Fruit fly (Drosophila melanogaster) whole organism, wandering third instar larva: ENCODE measurements around the gene CG7054.
A peak's percentile ranks its signal among the peaks of the same experiment; 100 is the strongest.

Experiments used
- Abd-B ChIP-seq: fragments of >200 bp; optimal IDR thresholded peaks from 2 replicates; lab custom pipeline; 2017; ENCODE audit warnings: missing biosample characterization, missing genetic modification characterization
- CG32264 ChIP-seq: fragments of 200-800 bp; sonication (Bioruptor generic); optimal IDR thresholded peaks from 2 replicates; lab custom pipeline; 2016; ENCODE audit warnings: missing biosample characterization, missing genetic modification characterization
- CG9705 ChIP-seq: fragments of 200-800 bp; sonication (Bioruptor generic); optimal IDR thresholded peaks from 2 replicates; lab custom pipeline; 2018; ENCODE audit warnings: missing biosample characterization, mild to moderate bottlenecking, missing genetic modification characterization
- Dif ChIP-seq: fragments of 200-275, 200-300 bp; sonication (Bioruptor generic); optimal IDR thresholded peaks from 2 replicates; lab custom pipeline; 2018; ENCODE audit warnings: missing biosample characterization, missing genetic modification characterization; ENCODE audit not compliant: partially characterized antibody
- GATAd ChIP-seq: sonication (Bioruptor generic); optimal IDR thresholded peaks from 2 replicates; lab custom pipeline; 2016; ENCODE audit warnings: missing biosample characterization, missing genetic modification characterization
- HLH106 ChIP-seq: fragments of 200-800 bp; optimal IDR thresholded peaks from 3 replicates; lab custom pipeline; 2019; ENCODE audit warnings: missing biosample characterization, mild to moderate bottlenecking, missing genetic modification characterization, moderate library complexity
- Hr78 ChIP-seq: fragments of >200 bp; optimal IDR thresholded peaks from 2 replicates; lab custom pipeline; 2017; ENCODE audit warnings: missing biosample characterization, missing genetic modification characterization
- Hr83 ChIP-seq: fragments of 200-300 bp; sonication (Bioruptor generic); optimal IDR thresholded peaks from 2 replicates; lab custom pipeline; 2016; ENCODE audit warnings: missing biosample characterization, mild to moderate bottlenecking, missing genetic modification characterization, moderate library complexity; ENCODE audit not compliant: poor library complexity, severe bottlenecking
- Jra ChIP-seq: sonication (Bioruptor generic); optimal IDR thresholded peaks from 2 replicates; lab custom pipeline; 2016; ENCODE audit warnings: missing biosample characterization, missing genetic modification characterization
- Mio ChIP-seq: sonication (Bioruptor generic); optimal IDR thresholded peaks from 2 replicates; lab custom pipeline; 2016; ENCODE audit warnings: missing biosample characterization, missing genetic modification characterization
- N ChIP-seq: fragments of >200 bp; optimal IDR thresholded peaks from 2 replicates; lab custom pipeline; 2018; ENCODE audit warnings: missing biosample characterization, missing external identifiers, missing genetic modification characterization
- OdsH ChIP-seq: fragments of 200-800 bp; sonication (Bioruptor generic); optimal IDR thresholded peaks from 2 replicates; lab custom pipeline; 2016; ENCODE audit warnings: missing biosample characterization, mild to moderate bottlenecking, missing genetic modification characterization
- Rel ChIP-seq, 2 experiments: fragments of 200-800 bp; sonication (Bioruptor generic) in 1 of 2; optimal IDR thresholded peaks; 2 replicates in 1 of 2; 3 replicates in 1 of 2; lab custom pipeline; 2016 to 2019; ENCODE audit warnings: mild to moderate bottlenecking in 2 of 2, missing biosample characterization in 2 of 2, missing genetic modification characterization in 2 of 2, moderate library complexity in 1 of 2
- br ChIP-seq: fragments of 200-800 bp; sonication (Bioruptor generic); optimal IDR thresholded peaks from 2 replicates; lab custom pipeline; 2016; ENCODE audit warnings: missing biosample characterization, missing genetic modification characterization
- brk ChIP-seq: fragments of 200-800 bp; sonication (Bioruptor generic); optimal IDR thresholded peaks from 2 replicates; lab custom pipeline; 2016; ENCODE audit warnings: missing biosample characterization, mild to moderate bottlenecking, missing genetic modification characterization
- dl ChIP-seq, 2 experiments: fragments of 175-275, 200-275 bp in 1 of 2; fragments of 200-275 bp in 1 of 2; sonication (Bioruptor generic); optimal IDR thresholded peaks; lab custom pipeline; 2018; ENCODE audit warnings: mild to moderate bottlenecking in 2 of 2, missing biosample characterization in 2 of 2, missing genetic modification characterization in 2 of 2, moderate library complexity in 2 of 2; ENCODE audit not compliant: partially characterized antibody in 2 of 2, insufficient read depth in 1 of 2
- dmrt93B ChIP-seq: fragments of 200-800 bp; sonication (Bioruptor generic); optimal IDR thresholded peaks from 2 replicates; lab custom pipeline; 2018; ENCODE audit warnings: missing biosample characterization, mild to moderate bottlenecking, missing genetic modification characterization
- ey ChIP-seq: fragments of 200-800 bp; sonication (Bioruptor generic); optimal IDR thresholded peaks from 2 replicates; lab custom pipeline; 2016; ENCODE audit warnings: missing biosample characterization, missing genetic modification characterization
- foxo ChIP-seq, 2 experiments: fragments of 200-800 bp; sonication (Bioruptor generic); optimal IDR thresholded peaks; 2 replicates in 1 of 2; 3 replicates in 1 of 2; lab custom pipeline; 2016 to 2017; ENCODE audit warnings: missing biosample characterization in 2 of 2, missing genetic modification characterization in 2 of 2
- fru ChIP-seq: fragments of 200-800 bp; sonication (Bioruptor generic); optimal IDR thresholded peaks from 3 replicates; lab custom pipeline; 2016; ENCODE audit warnings: missing biosample characterization, mild to moderate bottlenecking, missing genetic modification characterization
- h ChIP-seq: fragments of 200-800 bp; sonication (Bioruptor generic); optimal IDR thresholded peaks from 3 replicates; lab custom pipeline; 2016; ENCODE audit warnings: missing biosample characterization, mild to moderate bottlenecking, missing genetic modification characterization
- jim ChIP-seq: fragments of 175-275, 200-325 bp; sonication (Bioruptor generic); optimal IDR thresholded peaks from 2 replicates; lab custom pipeline; 2016; ENCODE audit warnings: missing biosample characterization, mild to moderate bottlenecking, missing genetic modification characterization
- lola ChIP-seq: fragments of >200 bp; optimal IDR thresholded peaks from 2 replicates; lab custom pipeline; 2017; ENCODE audit warnings: missing biosample characterization, missing genetic modification characterization
- rgr ChIP-seq: fragments of 200-800 bp; sonication (Bioruptor generic); optimal IDR thresholded peaks from 3 replicates; lab custom pipeline; 2016; ENCODE audit warnings: missing biosample characterization, mild to moderate bottlenecking, missing genetic modification characterization
- sage ChIP-seq: fragments of 200-800 bp; sonication (Bioruptor generic); optimal IDR thresholded peaks from 2 replicates; lab custom pipeline; 2016; ENCODE audit warnings: missing biosample characterization, mild to moderate bottlenecking, missing genetic modification characterization
- sv ChIP-seq: fragments of 200-800 bp; sonication (Bioruptor generic); optimal IDR thresholded peaks from 3 replicates; lab custom pipeline; 2016; ENCODE audit warnings: missing biosample characterization, missing genetic modification characterization
- usp ChIP-seq: fragments of >200 bp; optimal IDR thresholded peaks from 2 replicates; lab custom pipeline; 2017; ENCODE audit warnings: missing biosample characterization, missing genetic modification characterization
- woc ChIP-seq: sonication (Bioruptor generic); optimal IDR thresholded peaks from 2 replicates; lab custom pipeline; 2016; ENCODE audit warnings: missing biosample characterization, mild to moderate bottlenecking, missing genetic modification characterization

Gene CG7054

DNA sequence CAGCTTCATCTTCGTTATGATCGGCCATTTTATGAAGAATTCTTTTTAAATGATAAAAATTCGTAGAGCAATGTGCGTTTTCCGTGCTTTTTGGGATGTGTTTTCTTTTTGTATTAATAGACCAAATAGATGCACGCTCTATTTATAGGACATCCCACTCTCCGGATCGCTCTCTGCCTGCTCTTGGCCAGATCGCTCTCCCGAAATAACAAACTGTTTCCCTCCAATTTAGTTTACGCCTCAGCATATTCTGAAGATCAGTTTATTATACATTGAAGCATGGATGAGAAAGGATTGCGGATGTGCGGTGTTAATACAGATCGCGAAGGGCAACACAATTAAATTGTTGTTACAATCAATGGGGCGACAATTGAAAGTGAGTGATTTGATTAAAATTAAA lies 24.1 kb downstream of the CG7054 start, which contains the start of gene CG5376:
TSS of gene CG5376 (minus strand) at position 101 of the 400 bp plus-strand sequence.
- no peak for TF ChIP-seq Dif (GFP tag; lab: Kevin White, UChicago)
- no peak for TF ChIP-seq fru (GFP tag; lab: Kevin White, UChicago)
- no peak for TF ChIP-seq Mio (GFP tag; lab: Kevin White, UChicago)
- TF ChIP-seq usp (GFP tag; lab: Kevin White, UChicago): no peak
- no peak for TF ChIP-seq Hr78 (GFP tag; lab: Kevin White, UChicago)
- TF ChIP-seq Hr83 (GFP tag; lab: Kevin White, UChicago): no peak
- TF ChIP-seq, all 38 proteins: peak for 0

DNA sequence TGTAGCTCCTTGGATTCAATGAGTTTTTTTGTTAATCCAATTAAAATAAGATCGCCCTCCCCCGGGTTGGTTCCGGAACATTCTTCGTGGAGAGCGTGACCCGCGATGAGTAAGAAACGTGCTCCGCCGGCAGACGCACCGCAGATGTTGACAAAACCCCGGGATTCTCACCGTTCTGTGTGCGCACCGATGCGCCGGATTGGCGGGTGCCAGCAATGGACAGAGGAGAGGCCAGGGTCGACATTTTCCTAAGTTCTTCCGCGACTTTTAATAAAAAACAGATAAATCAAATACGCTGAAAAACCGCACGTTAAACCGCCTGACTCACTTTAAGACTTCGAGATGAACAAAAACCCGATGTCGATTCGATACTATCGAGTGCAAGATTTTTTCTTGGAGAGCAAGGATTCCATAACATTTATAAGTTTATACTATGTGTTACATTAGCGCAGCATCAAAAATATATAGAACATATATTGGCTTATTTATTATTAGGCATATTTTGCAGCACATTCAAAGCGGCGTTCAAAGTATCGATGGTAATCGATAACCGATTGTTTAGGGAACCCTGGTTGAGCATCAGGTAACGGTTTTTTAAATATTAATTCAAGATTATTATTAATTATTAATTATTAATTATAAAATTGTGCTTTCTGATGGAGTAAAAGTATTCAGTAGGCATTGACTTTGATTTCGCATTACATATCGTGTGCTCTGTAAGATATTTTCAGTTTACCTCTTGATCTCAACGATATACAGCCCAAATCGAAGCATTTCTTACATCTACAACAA lies 26.5 kb downstream of the CG7054 start, which contains the start of the genes CCT1 and tHMG1:
TSS of gene CCT1 (minus strand) at position 352 of the 792 bp plus-strand sequence.
TSS of gene tHMG1 (plus strand) at position 742 of the 792 bp plus-strand sequence.
- TF ChIP-seq sage (GFP tag; lab: Kevin White, UChicago) (peak; percentile 8), fru (GFP tag; lab: Kevin White, UChicago) (no peak), lola (GFP tag; lab: Kevin White, UChicago) (no peak), Rel (GFP tag; optimal IDR thresholded peaks at IDR 0.05; lab: Kevin White, UChicago) (no peak), Rel (tag; optimal IDR thresholded peaks at IDR 0.05; lab: Kevin White, UChicago) (no peak), CG9705 (GFP tag; lab: Kevin White, UChicago) (no peak), Abd-B (GFP tag; lab: Kevin White, UChicago) (no peak), Hr78 (GFP tag; lab: Kevin White, UChicago) (no peak), br (no peak), usp (GFP tag; lab: Kevin White, UChicago) (no peak), HLH106 (tag; lab: Kevin White, UChicago) (peak; percentile 3), ey (GFP tag; lab: Kevin White, UChicago) (no peak), h (peak; percentile 32), N (no peak), dmrt93B (GFP tag; lab: Kevin White, UChicago) (no peak), foxo (GFP tag; optimal IDR thresholded peaks at IDR 0.05; lab: Kevin White, UChicago) (no peak), CG32264 (no peak), Dif (GFP tag; lab: Kevin White, UChicago) (no peak), Hr83 (GFP tag; lab: Kevin White, UChicago) (peak; percentile 40), Jra (peak; percentile 73), OdsH (GFP tag; lab: Kevin White, UChicago) (no peak), woc (GFP tag; lab: Kevin White, UChicago) (no peak)

DNA sequence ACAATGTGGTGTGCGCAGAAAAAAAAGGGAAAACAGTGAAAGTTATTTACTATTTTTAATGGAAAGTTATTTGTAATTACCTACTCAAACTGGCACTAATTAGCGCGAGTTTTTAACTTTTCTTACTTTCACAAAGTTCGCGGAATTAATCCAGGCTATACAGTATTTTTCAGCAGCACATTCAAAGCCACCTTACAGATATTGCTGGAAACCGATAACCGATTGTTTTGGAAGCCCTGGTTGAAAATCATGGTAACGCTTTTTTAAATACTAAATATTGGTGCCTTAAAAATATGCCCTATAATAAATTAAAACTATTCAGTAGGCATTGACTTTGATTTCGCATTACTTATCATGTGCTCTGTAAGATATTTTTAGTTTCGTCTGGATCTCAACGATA lies 28.0 kb downstream of the CG7054 start, which contains the start of gene tHMG2:
TSS of gene tHMG2 (plus strand) at position 187 of the 400 bp plus-strand sequence.
- no peak for TF ChIP-seq sv (GFP tag; lab: Kevin White, UChicago)
- TF ChIP-seq dmrt93B (GFP tag; lab: Kevin White, UChicago): no peak
- no peak for TF ChIP-seq Dif (GFP tag; lab: Kevin White, UChicago)
- TF ChIP-seq dl (GFP tag; optimal IDR thresholded peaks at IDR 0.05; lab: Kevin White, UChicago; ENCODE audit: insufficient read depth in 1 of 2, partially characterized antibody in 2 of 2): no peak
- TF ChIP-seq N: no peak
- no peak for TF ChIP-seq usp (GFP tag; lab: Kevin White, UChicago)
- no peak for TF ChIP-seq Mio (GFP tag; lab: Kevin White, UChicago)
- no peak for TF ChIP-seq GATAd (GFP tag; lab: Kevin White, UChicago)
- no peak for TF ChIP-seq brk (GFP tag; lab: Kevin White, UChicago)
- no peak for TF ChIP-seq rgr

DNA sequence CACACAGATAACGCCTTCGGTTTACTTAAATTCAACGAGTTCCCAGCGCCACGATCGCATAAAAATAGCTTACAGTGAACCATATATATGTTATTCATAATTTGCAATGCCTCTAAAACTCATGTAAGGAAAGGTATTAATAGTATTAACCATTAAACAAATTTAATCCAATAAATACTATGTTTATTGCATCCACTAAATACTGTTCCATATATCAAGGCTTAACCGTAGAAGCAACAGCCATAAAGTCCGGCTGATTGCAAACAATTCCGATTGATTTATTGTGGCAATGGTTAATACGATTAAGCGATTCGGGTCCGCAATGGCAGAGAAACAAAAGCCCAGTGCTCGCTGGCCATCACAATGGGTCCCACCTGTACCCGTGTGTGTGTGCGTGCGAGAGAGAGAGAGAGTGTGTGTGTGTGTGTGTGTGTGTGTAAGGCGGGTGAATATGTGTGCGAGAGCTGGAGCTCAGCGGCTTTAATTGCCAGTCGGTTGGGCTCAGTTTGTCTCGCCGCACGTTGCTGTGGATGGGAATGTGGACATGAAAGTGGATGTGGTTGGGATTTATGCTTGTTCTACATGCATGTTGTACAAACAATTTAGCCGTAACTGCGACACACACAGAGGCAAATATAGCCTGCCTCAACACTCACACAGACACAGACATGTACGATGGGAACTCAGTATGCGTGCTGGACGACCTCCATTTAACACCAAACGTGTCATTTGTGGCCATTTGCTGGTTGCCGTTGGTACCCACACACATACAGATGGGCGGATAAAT lies 29.9 kb downstream of the CG7054 start:
- TF ChIP-seq h (peak; percentile 2), jim (GFP tag; lab: Kevin White, UChicago) (no peak), fru (GFP tag; lab: Kevin White, UChicago) (peak; percentile 82)
- TF ChIP-seq, all 38 proteins: peak for 2
